Worm (Caenorhabditis elegans): ENCODE measurements around the gene F13A7.14.

Gene F13A7.14

DNA sequence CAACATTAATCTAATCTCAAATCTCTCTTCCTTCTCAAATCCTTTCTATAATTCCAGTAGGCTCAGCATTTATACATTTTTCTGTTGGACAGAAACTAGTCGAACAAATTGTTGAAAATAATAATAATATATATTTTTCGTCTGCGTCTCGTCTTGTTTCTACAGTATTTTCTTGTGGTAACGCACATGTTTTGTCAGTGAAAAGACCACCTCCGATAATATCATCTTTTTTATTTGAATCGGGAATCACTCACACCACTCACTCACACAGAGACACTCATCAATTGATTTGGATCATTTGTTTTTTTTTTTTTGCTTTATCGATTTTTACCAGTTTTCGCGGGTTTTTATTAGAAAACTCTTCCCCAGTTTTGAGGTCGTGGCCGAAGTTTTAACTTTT lies 47.0 kb upstream of the F13A7.14 start:
- TF ChIP-seq fkh-8 (tag; optimal IDR thresholded peaks at IDR 0.05) (no peak), blmp-1 (tag; optimal IDR thresholded peaks at IDR 0.05) (peak; percentile 55), elt-3 (tag; optimal IDR thresholded peaks at IDR 0.05) (peak in 1 of 6 experiments; percentile 31), pax-3 (tag; optimal IDR thresholded peaks at IDR 0.05) (no peak), nhr-19 (GFP tag; conservative IDR thresholded peaks at IDR 0.05) (no peak), C34B4.2 (tag; optimal IDR thresholded peaks at IDR 0.05) (no peak), fkh-4 (tag; optimal IDR thresholded peaks at IDR 0.05; ENCODE audit: borderline replicate concordance) (no peak), pqm-1 (tag; optimal IDR thresholded peaks at IDR 0.05) (no peak), tlp-1 (tag; optimal IDR thresholded peaks at IDR 0.05) (no peak), ztf-11 (tag; optimal IDR thresholded peaks at IDR 0.05) (no peak), efl-3 (GFP tag; optimal IDR thresholded peaks at IDR 0.05) (no peak), aha-1 (tag; optimal IDR thresholded peaks at IDR 0.05) (no peak), unc-62 (GFP tag; optimal IDR thresholded peaks at IDR 0.05) (no peak), lin-35 (GFP tag; optimal IDR thresholded peaks at IDR 0.05) (peak in 1 of 2 experiments; percentile 6), xbp-1 (tag; optimal IDR thresholded peaks at IDR 0.05) (no peak), mep-1 (tag; optimal IDR thresholded peaks at IDR 0.05) (peak; percentile 40), egl-13 (tag; optimal IDR thresholded peaks at IDR 0.05) (no peak), skn-1 (tag; optimal IDR thresholded peaks at IDR 0.05) (peak; percentile 44), unc-130 (tag; optimal IDR thresholded peaks at IDR 0.05) (no peak), C16A3.4 (tag; optimal IDR thresholded peaks at IDR 0.05) (no peak), ces-1 (GFP tag; optimal IDR thresholded peaks at IDR 0.05) (no peak), vab-15 (tag; optimal IDR thresholded peaks at IDR 0.05) (no peak), unc-30 (tag; optimal IDR thresholded peaks at IDR 0.05) (no peak), mdl-1 (tag; optimal IDR thresholded peaks at IDR 0.05) (no peak), nhr-28 (tag; optimal IDR thresholded peaks at IDR 0.05) (no peak), nhr-11 (tag; optimal IDR thresholded peaks at IDR 0.05) (no peak), ceh-90 (tag; optimal IDR thresholded peaks at IDR 0.05) (no peak), ceh-63 (GFP tag; optimal IDR thresholded peaks at IDR 0.05) (no peak), nhr-76 (tag; optimal IDR thresholded peaks at IDR 0.05) (no peak), zag-1 (tag; optimal IDR thresholded peaks at IDR 0.05) (no peak), nhr-20 (tag; optimal IDR thresholded peaks at IDR 0.05) (no peak), lsy-2 (tag; optimal IDR thresholded peaks at IDR 0.05) (peak in 1 of 2 experiments; percentile 14), nhr-47 (tag; optimal IDR thresholded peaks at IDR 0.05) (no peak), lin-15B (tag; optimal IDR thresholded peaks at IDR 0.05) (no peak), fkh-10 (GFP tag; optimal IDR thresholded peaks at IDR 0.05) (no peak), hpl-2 (GFP tag; optimal IDR thresholded peaks at IDR 0.05) (no peak), hlh-17 (GFP tag; optimal IDR thresholded peaks at IDR 0.05; ENCODE audit: borderline replicate concordance) (no peak), efl-1 (optimal IDR thresholded peaks at IDR 0.05) (no peak), efl-1 (GFP tag; optimal IDR thresholded peaks at IDR 0.05 in 1 of 2) (no peak), nhr-85 (tag) (peak; percentile 18), ceh-8 (GFP tag; optimal IDR thresholded peaks at IDR 0.05) (no peak), ama-1 (optimal IDR thresholded peaks at IDR 0.05) (no peak), dsc-1 (tag; optimal IDR thresholded peaks at IDR 0.05) (no peak), elt-2 (tag; optimal IDR thresholded peaks at IDR 0.05) (no peak), snpc-4 (tag; optimal IDR thresholded peaks at IDR 0.05) (no peak), dpl-1 (GFP tag; optimal IDR thresholded peaks at IDR 0.05) (no peak), rnt-1 (tag; optimal IDR thresholded peaks at IDR 0.05) (no peak), alr-1 (tag; optimal IDR thresholded peaks at IDR 0.05; ENCODE audit: borderline replicate concordance) (no peak), swsn-7 (tag; optimal IDR thresholded peaks at IDR 0.05) (no peak), ets-5 (GFP tag; IDR thresholded peaks at IDR 0.05) (no peak), Y116A8C.19 (tag; optimal IDR thresholded peaks at IDR 0.05; ENCODE audit: borderline replicate concordance) (no peak), mef-2 (tag; optimal IDR thresholded peaks at IDR 0.05) (no peak), nhr-77 (tag; optimal IDR thresholded peaks at IDR 0.05) (no peak), snu-23 (GFP tag; optimal IDR thresholded peaks at IDR 0.05) (peak; percentile 18), grh-1 (GFP tag; IDR thresholded peaks at IDR 0.05) (no peak)
